Fruit fly (Drosophila melanogaster) whole organism, embryonic: Measurements from ENCODE around the gene Sur.

Experiments used
- Atf6 ChIP-seq: fragments of 200-800 bp; sonication (Bioruptor generic); IDR thresholded peaks from 2 replicates; pipeline ENCODE4 v1.3.6; 2022; ENCODE audit warnings: missing biosample characterization, missing genetic modification characterization
- CG10543 ChIP-seq: fragments of 200-800 bp; sonication (Bioruptor generic); optimal IDR thresholded peaks from 3 replicates; lab custom pipeline; 2017; ENCODE audit warnings: missing biosample characterization, mild to moderate bottlenecking, missing genetic modification characterization, moderate library complexity
- CG12071 ChIP-seq: fragments of 200-800 bp; sonication (Bioruptor generic); optimal IDR thresholded peaks from 3 replicates; lab custom pipeline; 2018; ENCODE audit warnings: missing biosample characterization, mild to moderate bottlenecking, missing genetic modification characterization
- CG13894 ChIP-seq: fragments of 200-800 bp; sonication (Bioruptor generic); optimal IDR thresholded peaks from 3 replicates; lab custom pipeline; 2018; ENCODE audit warnings: missing biosample characterization, mild to moderate bottlenecking, missing genetic modification characterization, moderate library complexity
- CG14050 ChIP-seq: fragments of 200-800 bp; sonication (Bioruptor generic); IDR thresholded peaks from 3 replicates; pipeline ENCODE4 v1.3.6; 2022; ENCODE audit warnings: missing biosample characterization, missing genetic modification characterization
- CG14710 ChIP-seq: fragments of 200-800 bp; sonication (Bioruptor generic); optimal IDR thresholded peaks from 3 replicates; lab custom pipeline; 2019; ENCODE audit warnings: missing biosample characterization, mild to moderate bottlenecking, missing genetic modification characterization, moderate library complexity
- CG1602 ChIP-seq: fragments of 200-800 bp; sonication (Bioruptor generic); optimal IDR thresholded peaks from 3 replicates; lab custom pipeline; 2016; ENCODE audit warnings: missing biosample characterization, missing genetic modification characterization
- CG2120 ChIP-seq: fragments of 200-800 bp; sonication (Bioruptor generic); optimal IDR thresholded peaks from 3 replicates; lab custom pipeline; 2016; ENCODE audit warnings: missing biosample characterization, missing genetic modification characterization
- CG2202 ChIP-seq: fragments of 200-800 bp; sonication (Bioruptor generic); optimal IDR thresholded peaks from 2 replicates; lab custom pipeline; 2018; ENCODE audit warnings: missing biosample characterization, mild to moderate bottlenecking, missing genetic modification characterization
- CG30020 ChIP-seq: fragments of 200-800 bp; optimal IDR thresholded peaks from 2 replicates; lab custom pipeline; 2019; ENCODE audit warnings: missing biosample characterization, mild to moderate bottlenecking, missing genetic modification characterization, moderate library complexity
- CG31441 ChIP-seq: fragments of 200-800 bp; sonication (Bioruptor generic); IDR thresholded peaks from 2 replicates; pipeline ENCODE4 v1.3.6; 2022; ENCODE audit warnings: missing biosample characterization, missing genetic modification characterization
- CG3838 ChIP-seq: fragments of 200-800 bp; sonication (Bioruptor generic); optimal IDR thresholded peaks from 3 replicates; lab custom pipeline; 2016; ENCODE audit warnings: missing biosample characterization, missing genetic modification characterization
- CG42726 ChIP-seq: fragments of 200-800 bp; sonication (Bioruptor generic); IDR thresholded peaks from 2 replicates; pipeline ENCODE4 v1.3.6; 2022; ENCODE audit warnings: missing biosample characterization, missing genetic modification characterization; ENCODE audit not compliant: partially characterized antibody
- CG4617 ChIP-seq: fragments of 200-800 bp; sonication (Bioruptor generic); optimal IDR thresholded peaks from 3 replicates; lab custom pipeline; 2016; ENCODE audit warnings: missing biosample characterization, missing genetic modification characterization, borderline replicate concordance
- CG5245 ChIP-seq: fragments of 200-800 bp; sonication (Bioruptor generic); optimal IDR thresholded peaks from 3 replicates; lab custom pipeline; 2016; ENCODE audit warnings: missing biosample characterization, missing genetic modification characterization
- CG8290 ChIP-seq, 3 experiments: fragments of 200-800 bp; sonication (Bioruptor generic); optimal IDR thresholded peaks; 2 replicates each; lab custom pipeline; 2016 to 2019; ENCODE audit warnings: missing biosample characterization in 3 of 3, missing genetic modification characterization in 3 of 3, mild to moderate bottlenecking in 2 of 3, moderate library complexity in 1 of 3
- CG8359 ChIP-seq: fragments of 200-800 bp; sonication (Bioruptor generic); optimal IDR thresholded peaks from 2 replicates; lab custom pipeline; 2017; ENCODE audit warnings: missing biosample characterization, mild to moderate bottlenecking, missing genetic modification characterization, borderline replicate concordance
- CG8765 ChIP-seq: fragments of 200-800 bp; sonication (Bioruptor generic); IDR thresholded peaks from 2 replicates; pipeline ENCODE4 v1.3.6; 2022; ENCODE audit warnings: missing biosample characterization, missing genetic modification characterization
- CG8944 ChIP-seq: fragments of 200-800 bp; sonication (Bioruptor generic); optimal IDR thresholded peaks from 3 replicates; lab custom pipeline; 2016; ENCODE audit warnings: missing biosample characterization, missing genetic modification characterization
- CG9727 ChIP-seq: fragments of 200-800 bp; sonication (Bioruptor generic); optimal IDR thresholded peaks from 3 replicates; lab custom pipeline; 2017; ENCODE audit warnings: missing biosample characterization, mild to moderate bottlenecking, missing genetic modification characterization
- Dad ChIP-seq: fragments of 200-800 bp; sonication (Bioruptor generic); optimal IDR thresholded peaks from 3 replicates; lab custom pipeline; 2016; ENCODE audit warnings: missing biosample characterization, missing genetic modification characterization
- Fer3 ChIP-seq: fragments of 200-800 bp; sonication (Bioruptor generic); optimal IDR thresholded peaks from 2 replicates; lab custom pipeline; 2018; ENCODE audit warnings: missing biosample characterization, mild to moderate bottlenecking, missing genetic modification characterization, moderate library complexity
- HHEX ChIP-seq: fragments of 200-800 bp; sonication (Bioruptor generic); optimal IDR thresholded peaks from 3 replicates; lab custom pipeline; 2017; ENCODE audit warnings: missing biosample characterization, mild to moderate bottlenecking, missing genetic modification characterization, missing genetic modification reagents
- HLH54F ChIP-seq: fragments of 200-800 bp; sonication (Bioruptor generic); optimal IDR thresholded peaks from 3 replicates; lab custom pipeline; 2016; ENCODE audit warnings: missing biosample characterization, missing genetic modification characterization
- Lim3 ChIP-seq: fragments of 200-800 bp; sonication (Bioruptor generic); IDR thresholded peaks from 2 replicates; pipeline ENCODE4 v1.3.6; 2022; ENCODE audit warnings: missing biosample characterization, missing genetic modification characterization
- MBD-R2 ChIP-seq: fragments of 200-800 bp; sonication (Bioruptor generic); IDR thresholded peaks from 2 replicates; pipeline ENCODE4 v1.3.6; 2022; ENCODE audit warnings: missing biosample characterization, missing genetic modification characterization
- NC2β ChIP-seq: fragments of 200-800 bp; sonication (Bioruptor generic); optimal IDR thresholded peaks from 2 replicates; lab custom pipeline; 2016; ENCODE audit warnings: missing biosample characterization, missing genetic modification characterization
- PHDP ChIP-seq: fragments of 200-800 bp; sonication (Bioruptor generic); optimal IDR thresholded peaks from 3 replicates; lab custom pipeline; 2018; ENCODE audit warnings: missing biosample characterization, mild to moderate bottlenecking, missing genetic modification characterization, moderate library complexity
- Usf ChIP-seq: fragments of 200-800 bp; sonication (Bioruptor generic); optimal IDR thresholded peaks from 2 replicates; lab custom pipeline; 2017; ENCODE audit warnings: missing genotype, missing biosample characterization, missing genetic modification characterization
- amos ChIP-seq: fragments of 200-800 bp; sonication (Bioruptor generic); IDR thresholded peaks from 2 replicates; pipeline ENCODE4 v1.3.6; 2022; ENCODE audit warnings: missing biosample characterization, missing genetic modification characterization; ENCODE audit not compliant: partially characterized antibody
- btn ChIP-seq: fragments of 200-800 bp; sonication (Bioruptor generic); optimal IDR thresholded peaks from 2 replicates; lab custom pipeline; 2016; ENCODE audit warnings: missing biosample characterization, missing genetic modification characterization
- chm ChIP-seq: fragments of 200-800 bp; sonication (Bioruptor generic); IDR thresholded peaks from 2 replicates; pipeline ENCODE4 v1.3.6; 2022; ENCODE audit warnings: missing biosample characterization, missing genetic modification characterization
- dati ChIP-seq: fragments of 200-800 bp; sonication (Bioruptor generic); IDR thresholded peaks from 2 replicates; pipeline ENCODE4 v1.3.6; 2022; ENCODE audit warnings: missing biosample characterization, missing genetic modification characterization
- dmrt11E ChIP-seq: fragments of 200-800 bp; sonication (Bioruptor generic); optimal IDR thresholded peaks from 3 replicates; lab custom pipeline; 2018; ENCODE audit warnings: missing biosample characterization, mild to moderate bottlenecking, missing genetic modification characterization, moderate library complexity
- emc ChIP-seq: fragments of 200-800 bp; sonication (Bioruptor generic); optimal IDR thresholded peaks from 2 replicates; lab custom pipeline; 2016; ENCODE audit warnings: missing biosample characterization, missing genetic modification characterization
- ems ChIP-seq: fragments of 200-800 bp; sonication (Bioruptor generic); optimal IDR thresholded peaks from 3 replicates; lab custom pipeline; 2016; ENCODE audit warnings: missing biosample characterization, missing genetic modification characterization
- fu2 ChIP-seq: fragments of 200-800 bp; sonication (Bioruptor generic); optimal IDR thresholded peaks from 2 replicates; lab custom pipeline; 2016; ENCODE audit warnings: missing biosample characterization, missing genetic modification characterization
- gem ChIP-seq: fragments of 200-800 bp; sonication (Bioruptor generic); optimal IDR thresholded peaks from 2 replicates; lab custom pipeline; 2019; ENCODE audit warnings: missing biosample characterization, mild to moderate bottlenecking, missing genetic modification characterization, moderate library complexity
- jigr1 ChIP-seq: fragments of 200-800 bp; sonication (Bioruptor generic); IDR thresholded peaks from 3 replicates; pipeline ENCODE4 v1.3.6; 2022; ENCODE audit warnings: missing biosample characterization, missing genetic modification characterization
- ken ChIP-seq: fragments of 200-800 bp; sonication (Bioruptor generic); IDR thresholded peaks from 3 replicates; pipeline ENCODE4 v1.3.6; 2022; ENCODE audit warnings: missing biosample characterization, missing genetic modification characterization
- lola ChIP-seq, 3 experiments: fragments of >200 bp in 2 of 3; fragments of 200-800 bp in 1 of 3; sonication (Bioruptor generic) in 1 of 3; optimal IDR thresholded peaks; 2 replicates each; lab custom pipeline; 2017 to 2019; ENCODE audit warnings: missing biosample characterization in 3 of 3, missing genetic modification characterization in 3 of 3, mild to moderate bottlenecking in 1 of 3, moderate library complexity in 1 of 3
- mirr ChIP-seq: fragments of 200-800 bp; sonication (Bioruptor generic); optimal IDR thresholded peaks from 3 replicates; lab custom pipeline; 2018; ENCODE audit warnings: missing biosample characterization, mild to moderate bottlenecking, missing genetic modification characterization
- nom ChIP-seq: fragments of 200-800 bp; sonication (Bioruptor generic); optimal IDR thresholded peaks from 2 replicates; lab custom pipeline; 2017; ENCODE audit warnings: missing biosample characterization, missing genetic modification characterization, mild to moderate bottlenecking, moderate library complexity, missing genetic modification reagents
- pzg ChIP-seq: fragments of 200-800 bp; sonication (Bioruptor generic); optimal IDR thresholded peaks from 3 replicates; lab custom pipeline; 2018; ENCODE audit warnings: missing biosample characterization, mild to moderate bottlenecking, missing genetic modification characterization, moderate library complexity
- ranshi ChIP-seq: fragments of 200-800 bp; sonication (Bioruptor generic); IDR thresholded peaks from 2 replicates; pipeline ENCODE4 v1.3.6; 2022; ENCODE audit warnings: missing biosample characterization, missing genetic modification characterization
- sisA ChIP-seq: fragments of 200-800 bp; sonication (Bioruptor generic); IDR thresholded peaks from 2 replicates; pipeline ENCODE4 v1.3.6; 2022; ENCODE audit warnings: missing biosample characterization, missing genetic modification characterization
- trh ChIP-seq: fragments of 200-800 bp; sonication (Bioruptor generic); optimal IDR thresholded peaks from 2 replicates; lab custom pipeline; 2016; ENCODE audit warnings: missing biosample characterization, missing genetic modification characterization
- unpg ChIP-seq: fragments of 200-800 bp; sonication (Bioruptor generic); optimal IDR thresholded peaks from 3 replicates; lab custom pipeline; 2018; ENCODE audit warnings: missing biosample characterization, mild to moderate bottlenecking, missing genetic modification characterization, moderate library complexity
- yki ChIP-seq: fragments of >200 bp; optimal IDR thresholded peaks from 3 replicates; lab custom pipeline; 2018

The Sur gene

dm6 chr2L:10238726-10239652 is 40.1 kb upstream of the Sur start, which contains the start of gene me31B (continued):
- TF ChIP-seq Fer3 (tag; lab: Kevin White, UChicago) (no peak), CG2202 (tag; lab: Kevin White, UChicago) (no peak), CG5245 (GFP tag; lab: Kevin White, UChicago) (no peak), CG1602 (GFP tag; lab: Kevin White, UChicago) (no peak), CG8765 (GFP tag; lab: Robert Waterston, UW) (no peak), lola (GFP tag; optimal IDR thresholded peaks at IDR 0.05; lab: Kevin White, UChicago) (peak in 1 of 3 experiments; percentile 26), PHDP (no peak), Lim3 (no peak), CG42726 (GFP tag; lab: Robert Waterston, UW) (no peak), unpg (GFP tag; lab: Kevin White, UChicago) (no peak), ken (no peak), trh (no peak), CG9727 (GFP tag; lab: Kevin White, UChicago) (no peak), HLH54F (GFP tag; lab: Kevin White, UChicago) (no peak), HHEX (GFP tag; lab: Kevin White, UChicago) (no peak), jigr1 (no peak), MBD-R2 (GFP tag; lab: Robert Waterston, UW) (0 out of 2 replicates have a peak, but pooled peaks have one; percentile 12), sisA (GFP tag; lab: Robert Waterston, UW) (no peak), CG10543 (GFP tag; lab: Kevin White, UChicago) (no peak), Atf6 (GFP tag; lab: Robert Waterston, UW) (no peak), ems (GFP tag; lab: Kevin White, UChicago) (no peak), CG8944 (no peak), CG30020 (tag; lab: Kevin White, UChicago) (peak; percentile 100), Dad (GFP tag; lab: Kevin White, UChicago) (no peak), CG8359 (peak; percentile 3), pzg (GFP tag; lab: Kevin White, UChicago) (peak; percentile 40), CG4617 (GFP tag; lab: Kevin White, UChicago) (peak; percentile 73), CG2120 (no peak), emc (GFP tag; lab: Kevin White, UChicago) (no peak), chm (GFP tag; lab: Robert Waterston, UW) (no peak), CG31441 (no peak), amos (GFP tag; lab: Robert Waterston, UW) (no peak), CG12071 (GFP tag; lab: Kevin White, UChicago) (no peak), gem (tag; lab: Kevin White, UChicago) (no peak), yki (no peak), NC2β (GFP tag; lab: Kevin White, UChicago) (no peak), fu2 (GFP tag; lab: Kevin White, UChicago) (no peak), mirr (no peak), CG14050 (no peak), btn (GFP tag; lab: Kevin White, UChicago) (no peak), CG3838 (GFP tag; lab: Kevin White, UChicago) (no peak), CG8290 (GFP tag; optimal IDR thresholded peaks at IDR 0.05; lab: Kevin White, UChicago) (no peak), CG8290 (tag; optimal IDR thresholded peaks at IDR 0.05; lab: Kevin White, UChicago) (peak in 1 of 2 experiments; percentile 41), ranshi (GFP tag; lab: Robert Waterston, UW) (no peak), CG14710 (tag; lab: Kevin White, UChicago) (peak; percentile 33), dmrt11E (peak; percentile 14), CG13894 (tag; lab: Kevin White, UChicago) (no peak), nom (GFP tag; lab: Kevin White, UChicago) (no peak), dati (GFP tag; lab: Robert Waterston, UW) (no peak), Usf (no peak)
